Fruit fly (Drosophila melanogaster) whole organism, embryonic: ENCODE data around the gene CG9391.

Experiments used
- Adf1 ChIP-seq: fragments of 200-800 bp; sonication (Bioruptor generic); IDR thresholded peaks from 2 replicates; pipeline ENCODE4 v1.3.6; 2022; ENCODE audit warnings: missing biosample characterization, missing genetic modification characterization
- CG10274 ChIP-seq: fragments of 200-800 bp; sonication (Bioruptor generic); optimal IDR thresholded peaks from 3 replicates; lab custom pipeline; 2017; ENCODE audit warnings: missing biosample characterization, mild to moderate bottlenecking, missing genetic modification characterization
- CG10366 ChIP-seq: fragments of 200-800 bp; sonication (Bioruptor generic); IDR thresholded peaks from 2 replicates; pipeline ENCODE4 v1.3.6; 2022; ENCODE audit warnings: missing biosample characterization, missing genetic modification characterization
- CG11093 ChIP-seq: fragments of 200-800 bp; sonication (Bioruptor generic); IDR thresholded peaks from 3 replicates; pipeline ENCODE4 v1.3.6; 2022; ENCODE audit warnings: missing biosample characterization, missing genetic modification characterization
- CG12071 ChIP-seq: fragments of 200-800 bp; sonication (Bioruptor generic); optimal IDR thresholded peaks from 3 replicates; lab custom pipeline; 2018; ENCODE audit warnings: missing biosample characterization, mild to moderate bottlenecking, missing genetic modification characterization
- CG12769 ChIP-seq: fragments of 200-800 bp; sonication (Bioruptor generic); optimal IDR thresholded peaks from 2 replicates; lab custom pipeline; 2019; ENCODE audit warnings: missing biosample characterization, mild to moderate bottlenecking, missing genetic modification characterization, moderate library complexity
- CG15073 ChIP-seq: fragments of 200-800 bp; sonication (Bioruptor generic); optimal IDR thresholded peaks from 2 replicates; lab custom pipeline; 2016; ENCODE audit warnings: missing biosample characterization, missing genetic modification characterization
- CG15696 ChIP-seq: fragments of 200-800 bp; sonication (Bioruptor generic); optimal IDR thresholded peaks from 2 replicates; lab custom pipeline; 2019; ENCODE audit warnings: missing biosample characterization, mild to moderate bottlenecking, missing genetic modification characterization, moderate library complexity
- CG18011 ChIP-seq: fragments of 200-800 bp; sonication (Bioruptor generic); optimal IDR thresholded peaks from 2 replicates; lab custom pipeline; 2017; ENCODE audit warnings: missing biosample characterization, missing genetic modification characterization, mild to moderate bottlenecking, moderate library complexity, missing genotype
- CG2202 ChIP-seq: fragments of 200-800 bp; sonication (Bioruptor generic); optimal IDR thresholded peaks from 2 replicates; lab custom pipeline; 2018; ENCODE audit warnings: missing biosample characterization, mild to moderate bottlenecking, missing genetic modification characterization
- CG3281 ChIP-seq: fragments of 200-800 bp; sonication (Bioruptor generic); optimal IDR thresholded peaks from 3 replicates; lab custom pipeline; 2017; ENCODE audit warnings: missing biosample characterization, mild to moderate bottlenecking, missing genetic modification characterization
- CG4282 ChIP-seq: fragments of 200-800 bp; sonication (Bioruptor generic); optimal IDR thresholded peaks from 2 replicates; lab custom pipeline; 2016; ENCODE audit warnings: missing biosample characterization, missing genetic modification characterization
- CG6175 ChIP-seq: fragments of 200-800 bp; sonication (Bioruptor generic); IDR thresholded peaks from 3 replicates; pipeline ENCODE4 v1.3.6; 2022; ENCODE audit warnings: missing biosample characterization, missing genetic modification characterization
- CG8944 ChIP-seq: fragments of 200-800 bp; sonication (Bioruptor generic); optimal IDR thresholded peaks from 3 replicates; lab custom pipeline; 2016; ENCODE audit warnings: missing biosample characterization, missing genetic modification characterization
- CG9727 ChIP-seq: fragments of 200-800 bp; sonication (Bioruptor generic); optimal IDR thresholded peaks from 3 replicates; lab custom pipeline; 2017; ENCODE audit warnings: missing biosample characterization, mild to moderate bottlenecking, missing genetic modification characterization
- CG9817 ChIP-seq: fragments of 200-800 bp; sonication (Bioruptor generic); optimal IDR thresholded peaks from 2 replicates; lab custom pipeline; 2018; ENCODE audit warnings: missing biosample characterization, mild to moderate bottlenecking, missing genetic modification characterization, moderate library complexity
- CHES-1-like ChIP-seq: fragments of 200-800 bp; sonication (Bioruptor generic); optimal IDR thresholded peaks from 2 replicates; lab custom pipeline; 2016; ENCODE audit warnings: missing biosample characterization, missing genetic modification characterization
- D ChIP-seq, 2 experiments: fragments of 200-800 bp in 1 of 2; fragments of >200 bp in 1 of 2; sonication (Bioruptor generic) in 1 of 2; optimal IDR thresholded peaks; 2 replicates in 1 of 2; 3 replicates in 1 of 2; lab custom pipeline; 2017; ENCODE audit warnings: mild to moderate bottlenecking in 1 of 2, missing biosample characterization in 1 of 2, missing genetic modification characterization in 1 of 2, missing genetic modification reagents in 1 of 2
- Dref ChIP-seq: fragments of 200-800 bp; sonication (Bioruptor generic); IDR thresholded peaks from 2 replicates; pipeline ENCODE4 v1.3.6; 2022; ENCODE audit warnings: missing biosample characterization, missing genetic modification characterization
- HHEX ChIP-seq: fragments of 200-800 bp; sonication (Bioruptor generic); optimal IDR thresholded peaks from 3 replicates; lab custom pipeline; 2017; ENCODE audit warnings: missing biosample characterization, mild to moderate bottlenecking, missing genetic modification characterization, missing genetic modification reagents
- Lhr ChIP-seq: fragments of 200-800 bp; sonication (Bioruptor generic); optimal IDR thresholded peaks from 3 replicates; lab custom pipeline; 2017; ENCODE audit warnings: mild to moderate bottlenecking, missing biosample characterization, missing genetic modification reagents, missing genetic modification characterization
- NC2α ChIP-seq: fragments of 200-800 bp; sonication (Bioruptor generic); optimal IDR thresholded peaks from 2 replicates; lab custom pipeline; 2016; ENCODE audit warnings: missing biosample characterization, missing genetic modification characterization
- NFAT ChIP-seq: fragments of 200-800 bp; sonication (Bioruptor generic); IDR thresholded peaks from 2 replicates; pipeline ENCODE4 v1.3.6; 2022; ENCODE audit warnings: missing biosample characterization, missing genetic modification characterization
- abd-A ChIP-seq: fragments of 200-800 bp; sonication (Bioruptor generic); optimal IDR thresholded peaks from 3 replicates; lab custom pipeline; 2019; ENCODE audit warnings: missing biosample characterization, mild to moderate bottlenecking, missing genetic modification characterization, moderate library complexity
- aop ChIP-seq: fragments of 200-800 bp; sonication (Bioruptor generic); IDR thresholded peaks from 2 replicates; pipeline ENCODE4 v1.3.6; 2022; ENCODE audit warnings: missing biosample characterization, missing genetic modification characterization
- ara ChIP-seq: fragments of 200-800 bp; sonication (Bioruptor generic); IDR thresholded peaks from 2 replicates; pipeline ENCODE4 v1.3.6; 2022; ENCODE audit warnings: missing biosample characterization, missing genetic modification characterization
- bigmax ChIP-seq: fragments of 200-800 bp; sonication (Bioruptor generic); optimal IDR thresholded peaks from 2 replicates; lab custom pipeline; 2018; ENCODE audit warnings: missing biosample characterization, mild to moderate bottlenecking, missing genetic modification characterization
- bsh ChIP-seq, 2 experiments: fragments of 200-800 bp; sonication (Bioruptor generic); optimal IDR thresholded peaks; 2 replicates each; lab custom pipeline; 2017 to 2018; ENCODE audit warnings: mild to moderate bottlenecking in 2 of 2, missing biosample characterization in 2 of 2, missing genetic modification characterization in 2 of 2, moderate library complexity in 1 of 2
- cad ChIP-seq: fragments of >200 bp; optimal IDR thresholded peaks from 2 replicates; lab custom pipeline; 2017; ENCODE audit warnings: missing biosample characterization, missing genetic modification characterization
- chn ChIP-seq: fragments of 200-800 bp; sonication (Bioruptor generic); optimal IDR thresholded peaks from 2 replicates; lab custom pipeline; 2016; ENCODE audit warnings: missing biosample characterization, missing genetic modification characterization
- cwo ChIP-seq: fragments of 200-800 bp; sonication (Bioruptor generic); optimal IDR thresholded peaks from 3 replicates; lab custom pipeline; 2017; ENCODE audit warnings: missing biosample characterization, missing genetic modification characterization, mild to moderate bottlenecking, moderate library complexity, missing genetic modification reagents
- exex ChIP-seq: fragments of 200-800 bp; sonication (Bioruptor generic); optimal IDR thresholded peaks from 4 replicates; lab custom pipeline; 2018; ENCODE audit warnings: missing biosample characterization, mild to moderate bottlenecking, missing genetic modification characterization, moderate library complexity
- eyg ChIP-seq: fragments of 200-800 bp; sonication (Bioruptor generic); optimal IDR thresholded peaks from 3 replicates; lab custom pipeline; 2016; ENCODE audit warnings: missing biosample characterization, missing genetic modification characterization
- gcm2 ChIP-seq: fragments of 200-800 bp; sonication (Bioruptor generic); optimal IDR thresholded peaks from 2 replicates; lab custom pipeline; 2016; ENCODE audit warnings: missing biosample characterization, missing genetic modification characterization
- grn ChIP-seq: fragments of 200-800 bp; sonication (Bioruptor generic); optimal IDR thresholded peaks from 3 replicates; lab custom pipeline; 2017; ENCODE audit warnings: missing biosample characterization, missing genetic modification characterization
- gsb ChIP-seq: fragments of 200-800 bp; sonication (Bioruptor generic); IDR thresholded peaks from 2 replicates; pipeline ENCODE4 v1.3.6; 2022; ENCODE audit warnings: missing biosample characterization, missing genetic modification characterization
- kni ChIP-seq: fragments of 200-800 bp; sonication (Bioruptor generic); optimal IDR thresholded peaks from 3 replicates; lab custom pipeline; 2017; ENCODE audit warnings: mild to moderate bottlenecking, missing biosample characterization, missing genetic modification reagents, missing genetic modification characterization
- nerfin-1 ChIP-seq: fragments of 200-800 bp; sonication (Bioruptor generic); optimal IDR thresholded peaks from 3 replicates; lab custom pipeline; 2019; ENCODE audit warnings: missing biosample characterization, mild to moderate bottlenecking, missing genetic modification characterization, moderate library complexity
- odd ChIP-seq: fragments of 200-800 bp; sonication (Bioruptor generic); optimal IDR thresholded peaks from 2 replicates; lab custom pipeline; 2017; ENCODE audit warnings: missing biosample characterization, mild to moderate bottlenecking, missing genetic modification characterization
- pan ChIP-seq, 4 experiments: fragments of >200 bp in 3 of 4; fragments of 200-800 bp in 1 of 4; sonication (Bioruptor generic) in 1 of 4; optimal IDR thresholded peaks in 3 of 4; IDR thresholded peaks in 1 of 4; 2 replicates each; pipeline versions ENCODE4 v1.3.6 to Lab custom; 2017 to 2022; ENCODE audit warnings: missing biosample characterization in 2 of 4, missing genetic modification characterization in 2 of 4, mixed read lengths in 1 of 4
- sug ChIP-seq: fragments of 200-800 bp; optimal IDR thresholded peaks from 2 replicates; lab custom pipeline; 2019; ENCODE audit warnings: missing biosample characterization, mild to moderate bottlenecking, missing genetic modification characterization, moderate library complexity
- tin ChIP-seq: fragments of 200-800 bp; sonication (Bioruptor generic); optimal IDR thresholded peaks from 3 replicates; lab custom pipeline; 2016; ENCODE audit warnings: missing biosample characterization, missing genetic modification characterization
- trem ChIP-seq: fragments of 200-800 bp; optimal IDR thresholded peaks from 3 replicates; lab custom pipeline; 2019; ENCODE audit warnings: missing biosample characterization, mild to moderate bottlenecking, missing genetic modification characterization, moderate library complexity
- twi ChIP-seq: fragments of 200-800 bp; optimal IDR thresholded peaks from 2 replicates; lab custom pipeline; 2019; ENCODE audit warnings: missing biosample characterization, mild to moderate bottlenecking, missing genetic modification characterization, moderate library complexity
- vnd ChIP-seq: fragments of 200-800 bp; sonication (Bioruptor generic); IDR thresholded peaks from 3 replicates; pipeline ENCODE4 v1.3.6; 2022; ENCODE audit warnings: missing biosample characterization, missing genetic modification characterization; ENCODE audit not compliant: partially characterized antibody
- wdn ChIP-seq: fragments of 200-800 bp; sonication (Bioruptor generic); IDR thresholded peaks from 2 replicates; pipeline ENCODE4 v1.3.6; 2022; ENCODE audit warnings: missing biosample characterization, missing genetic modification characterization
- z ChIP-seq: fragments of 200-800 bp; sonication (Bioruptor generic); IDR thresholded peaks from 3 replicates; pipeline ENCODE4 v1.3.6; 2022; ENCODE audit warnings: missing biosample characterization, missing genetic modification characterization
- zf30C ChIP-seq: fragments of 200-800 bp; sonication (Bioruptor generic); optimal IDR thresholded peaks from 3 replicates; lab custom pipeline; 2018; ENCODE audit warnings: missing biosample characterization, mild to moderate bottlenecking, missing genetic modification characterization

Gene CG9391

dm6 chr3L:21276296-21277257 is 8.4 kb upstream of the CG9391 start (continued):
- peak; percentile 69 for TF ChIP-seq CG15696 (tag; lab: Kevin White, UChicago)
- TF ChIP-seq ara (GFP tag; lab: Robert Waterston, UW) = no peak; the same call in 1 of the 2 replicates
- peak; percentile 32 for TF ChIP-seq tin
- no peak for TF ChIP-seq wdn (GFP tag; lab: Robert Waterston, UW)
- TF ChIP-seq chn (GFP tag; lab: Kevin White, UChicago) = peak; percentile 37
- TF ChIP-seq Dref (GFP tag; lab: Robert Waterston, UW) = no peak
- peak; percentile 2 for TF ChIP-seq CG18011 (GFP tag; lab: Kevin White, UChicago)
- TF ChIP-seq cad (GFP tag; lab: Kevin White, UChicago) = peak; percentile 75
- TF ChIP-seq CG10366 = no peak; the same call in 1 of the 2 replicates
- TF ChIP-seq NC2α (GFP tag; lab: Kevin White, UChicago) = no peak
- peak; percentile 59 for TF ChIP-seq CG3281 (GFP tag; lab: Kevin White, UChicago)
- TF ChIP-seq CG2202 (tag; lab: Kevin White, UChicago) = no peak
- TF ChIP-seq CG8944 (GFP tag; lab: Kevin White, UChicago) = peak; percentile 61
- TF ChIP-seq gsb (GFP tag; lab: Robert Waterston, UW) = no peak
- no peak for TF ChIP-seq D (optimal IDR thresholded peaks at IDR 0.05; lab: Kevin White, UChicago)
- peak; percentile 62 for TF ChIP-seq D (GFP tag; optimal IDR thresholded peaks at IDR 0.05; lab: Kevin White, UChicago)
- TF ChIP-seq aop (GFP tag; lab: Robert Waterston, UW) = no peak
- peak in 1 of 2 experiments; percentile 41 for TF ChIP-seq bsh (GFP tag; optimal IDR thresholded peaks at IDR 0.05; lab: Kevin White, UChicago)
- TF ChIP-seq CG9817 = peak; percentile 30
- TF ChIP-seq CG12071 = no peak
- TF ChIP-seq gcm2 = peak; percentile 19
- no peak for TF ChIP-seq Adf1 (GFP tag; lab: Robert Waterston, UW)
- TF ChIP-seq zf30C (GFP tag; lab: Kevin White, UChicago) = peak; percentile 85
- TF ChIP-seq CHES-1-like (GFP tag; lab: Kevin White, UChicago) = peak; percentile 39
- TF ChIP-seq cwo = peak; percentile 97
- TF ChIP-seq CG11093 (GFP tag; lab: Robert Waterston, UW) = 0 out of 3 replicates have a peak, but pooled peaks have one; percentile 18
- peak; percentile 41 for TF ChIP-seq nerfin-1 (tag; lab: Kevin White, UChicago)
- peak; percentile 36 for TF ChIP-seq twi (tag; lab: Kevin White, UChicago)
- TF ChIP-seq CG9727 (GFP tag; lab: Kevin White, UChicago) = peak; percentile 84
- no peak for TF ChIP-seq pan (optimal IDR thresholded peaks at IDR 0.05; lab: Kevin White, UChicago)
- TF ChIP-seq pan (GFP tag; optimal IDR thresholded peaks at IDR 0.05 in 1 of 2, IDR thresholded peaks at IDR 0.05 in 1 of 2) = peak in 1 of 2 experiments; percentile 4
- peak; percentile 39 for TF ChIP-seq odd
- peak; percentile 86 for TF ChIP-seq z (GFP tag; lab: Robert Waterston, UW)

dm6 chr3L:21275921-21276295 is 7.8 kb upstream of the CG9391 start:
- TF ChIP-seq CG4282 (no peak), sug (peak; percentile 67), CG10274 (GFP tag; lab: Kevin White, UChicago) (no peak), HHEX (GFP tag; lab: Kevin White, UChicago) (no peak), bigmax (no peak), CG15073 (GFP tag; lab: Kevin White, UChicago) (no peak), grn (peak; percentile 92), NFAT (peak; percentile 18; the same call in 1 of the 2 replicates), eyg (GFP tag; lab: Kevin White, UChicago) (no peak), kni (GFP tag; lab: Kevin White, UChicago) (no peak), abd-A (tag; lab: Kevin White, UChicago) (peak; percentile 4), CG12769 (tag; lab: Kevin White, UChicago) (peak; percentile 45), Lhr (GFP tag; lab: Kevin White, UChicago) (no peak), exex (tag; lab: Kevin White, UChicago) (peak; percentile 98), vnd (GFP tag; lab: Robert Waterston, UW) (0 out of 3 replicates have a peak, but pooled peaks have one; percentile 38), CG6175 (GFP tag; lab: Robert Waterston, UW) (0 out of 3 replicates have a peak, but pooled peaks have one; percentile 37), trem (tag; lab: Kevin White, UChicago) (no peak), cwo (peak; percentile 96)
